Worm (Caenorhabditis elegans): ENCODE results near the gene pes-23.

DNA sequence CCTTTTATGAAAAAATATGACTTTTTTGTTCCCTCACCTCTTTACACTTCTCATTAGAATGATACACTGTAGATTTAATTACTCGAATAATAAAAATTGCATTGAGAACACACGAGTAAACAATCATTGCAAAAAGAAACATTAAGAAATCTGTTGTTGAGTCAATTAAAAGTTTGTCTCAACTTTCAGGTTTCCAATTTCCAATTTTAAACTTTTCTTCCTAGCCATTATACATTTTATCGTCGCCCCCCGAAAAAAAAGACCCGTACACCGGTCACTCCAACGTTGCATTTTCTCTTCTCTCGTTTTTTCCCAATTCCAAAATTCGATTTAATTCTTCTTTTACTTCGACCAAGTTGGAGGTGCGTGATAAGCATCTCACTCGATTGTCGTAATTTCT is 38.7 kb downstream of the pes-23 start, which contains the start of gene C16E9.1:
- TF ChIP-seq nhr-90 (tag; optimal IDR thresholded peaks at IDR 0.05) (no peak), gei-17 (GFP tag; optimal IDR thresholded peaks at IDR 0.05) (no peak), snpc-1.1 (tag; optimal IDR thresholded peaks at IDR 0.05; ENCODE audit: insufficient read depth) (no peak), Y56A3A.18 (GFP tag; IDR thresholded peaks at IDR 0.05) (no peak), mes-4 (tag; optimal IDR thresholded peaks at IDR 0.05) (no peak), die-1 (tag; optimal IDR thresholded peaks at IDR 0.05) (no peak), snpc-4 (GFP tag; optimal IDR thresholded peaks at IDR 0.05) (no peak), snpc-4 (tag; optimal IDR thresholded peaks at IDR 0.05) (no peak)
